Fruit fly (Drosophila melanogaster): ENCODE results near the gene CG11537.

dm6 chr3L:3122688-3123316, 20.5 kb downstream of the CG11537 start:
- TF ChIP-seq CG32121 (GFP tag; IDR thresholded peaks at IDR 0.05) (peak; percentile 31; the same call in 1 of the 2 replicates), Ets98B (GFP tag; IDR thresholded peaks at IDR 0.05) (no peak; the same call in 1 of the 2 replicates), CG8301 (tag; optimal IDR thresholded peaks at IDR 0.05) (no peak), CG10348 (GFP tag; IDR thresholded peaks at IDR 0.05) (no peak), CG9948 (tag; optimal IDR thresholded peaks at IDR 0.05) (no peak), rn (GFP tag; IDR thresholded peaks at IDR 0.05) (no peak), D1 (tag; optimal IDR thresholded peaks at IDR 0.05) (no peak)
